Fruit fly (Drosophila melanogaster) whole organism, embryonic: ENCODE results near the gene Npc2f.

Source experiments
- Ada2b ChIP-seq: fragments of 200-800 bp; sonication (Bioruptor generic); IDR thresholded peaks from 2 replicates; pipeline ENCODE4 v1.3.6; 2022; ENCODE audit warnings: missing biosample characterization, missing genetic modification characterization
- Adf1 ChIP-seq: fragments of 200-800 bp; sonication (Bioruptor generic); IDR thresholded peaks from 2 replicates; pipeline ENCODE4 v1.3.6; 2022; ENCODE audit warnings: missing biosample characterization, missing genetic modification characterization
- Blimp-1 ChIP-seq: fragments of 200-800 bp; sonication (Bioruptor generic); optimal IDR thresholded peaks from 3 replicates; lab custom pipeline; 2018; ENCODE audit warnings: missing biosample characterization, missing genetic modification characterization, mild to moderate bottlenecking, moderate library complexity, missing genetic modification reagents
- C15 ChIP-seq: fragments of 200-800 bp; sonication (Bioruptor generic); IDR thresholded peaks from 3 replicates; pipeline ENCODE4 v1.3.6; 2022; ENCODE audit warnings: missing biosample characterization, missing genetic modification characterization
- CG11504 ChIP-seq: fragments of 200-800 bp; sonication (Bioruptor generic); optimal IDR thresholded peaks from 3 replicates; lab custom pipeline; 2019; ENCODE audit warnings: missing biosample characterization, mild to moderate bottlenecking, missing genetic modification characterization, moderate library complexity
- CG12219 ChIP-seq: fragments of 200-800 bp; sonication (Bioruptor generic); optimal IDR thresholded peaks from 3 replicates; lab custom pipeline; 2018; ENCODE audit warnings: missing biosample characterization, mild to moderate bottlenecking, missing genetic modification characterization
- CG12659 ChIP-seq: fragments of 200-800 bp; sonication (Bioruptor generic); optimal IDR thresholded peaks from 3 replicates; lab custom pipeline; 2017; ENCODE audit warnings: mild to moderate bottlenecking, missing biosample characterization, missing genetic modification reagents, missing genetic modification characterization
- CG31365 ChIP-seq: fragments of 200-800 bp; sonication (Bioruptor generic); optimal IDR thresholded peaks from 2 replicates; lab custom pipeline; 2018; ENCODE audit warnings: missing biosample characterization, mild to moderate bottlenecking, missing genetic modification characterization
- CG3163 ChIP-seq: fragments of 200-800 bp; sonication (Bioruptor generic); optimal IDR thresholded peaks from 3 replicates; lab custom pipeline; 2016; ENCODE audit warnings: missing biosample characterization, missing genetic modification characterization
- CG3407 ChIP-seq: fragments of 200-800 bp; sonication (Bioruptor generic); optimal IDR thresholded peaks from 2 replicates; lab custom pipeline; 2018; ENCODE audit warnings: missing biosample characterization, mild to moderate bottlenecking, missing genetic modification characterization
- CG4328 ChIP-seq: fragments of 200-800 bp; sonication (Bioruptor generic); optimal IDR thresholded peaks from 3 replicates; lab custom pipeline; 2017; ENCODE audit warnings: missing biosample characterization, missing genetic modification reagents, missing genetic modification characterization
- CG5180 ChIP-seq: fragments of 200-800 bp; sonication (Bioruptor generic); optimal IDR thresholded peaks from 3 replicates; lab custom pipeline; 2017; ENCODE audit warnings: missing biosample characterization, missing genetic modification characterization, mild to moderate bottlenecking, moderate library complexity, missing genetic modification reagents
- CG5245 ChIP-seq: fragments of 200-800 bp; sonication (Bioruptor generic); optimal IDR thresholded peaks from 3 replicates; lab custom pipeline; 2016; ENCODE audit warnings: missing biosample characterization, missing genetic modification characterization
- CG6765 ChIP-seq: fragments of 200-800 bp; sonication (Bioruptor generic); optimal IDR thresholded peaks from 3 replicates; lab custom pipeline; 2017; ENCODE audit warnings: missing biosample characterization, mild to moderate bottlenecking, missing genetic modification characterization
- CG7372 ChIP-seq: fragments of 200-800 bp; sonication (Bioruptor generic); IDR thresholded peaks from 2 replicates; pipeline ENCODE4 v1.3.6; 2022; ENCODE audit warnings: missing biosample characterization, missing genetic modification characterization
- CG8944 ChIP-seq: fragments of 200-800 bp; sonication (Bioruptor generic); optimal IDR thresholded peaks from 3 replicates; lab custom pipeline; 2016; ENCODE audit warnings: missing biosample characterization, missing genetic modification characterization
- CG9215 ChIP-seq: fragments of 200-800 bp; sonication (Bioruptor generic); IDR thresholded peaks from 2 replicates; pipeline ENCODE4 v1.3.6; 2022; ENCODE audit warnings: missing biosample characterization, missing genetic modification characterization
- Hey ChIP-seq: fragments of 200-800 bp; sonication (Bioruptor generic); optimal IDR thresholded peaks from 3 replicates; lab custom pipeline; 2018; ENCODE audit warnings: missing biosample characterization, mild to moderate bottlenecking, missing genetic modification characterization
- MBD-R2 ChIP-seq: fragments of 200-800 bp; sonication (Bioruptor generic); IDR thresholded peaks from 2 replicates; pipeline ENCODE4 v1.3.6; 2022; ENCODE audit warnings: missing biosample characterization, missing genetic modification characterization
- TFAM ChIP-seq: fragments of 200-800 bp; sonication (Bioruptor generic); optimal IDR thresholded peaks from 2 replicates; lab custom pipeline; 2017; ENCODE audit warnings: missing biosample characterization, missing genetic modification characterization, inconsistent platforms
- Usf ChIP-seq: fragments of 200-800 bp; sonication (Bioruptor generic); optimal IDR thresholded peaks from 2 replicates; lab custom pipeline; 2017; ENCODE audit warnings: missing genotype, missing biosample characterization, missing genetic modification characterization
- caup ChIP-seq: fragments of 200-800 bp; sonication (Bioruptor generic); optimal IDR thresholded peaks from 3 replicates; lab custom pipeline; 2017; ENCODE audit warnings: missing biosample characterization, mild to moderate bottlenecking, missing genetic modification characterization, moderate library complexity; ENCODE audit not compliant: severe bottlenecking
- ewg ChIP-seq: fragments of 200-800 bp; sonication (Bioruptor generic); optimal IDR thresholded peaks from 3 replicates; lab custom pipeline; 2017; ENCODE audit warnings: mild to moderate bottlenecking, missing biosample characterization, missing genetic modification reagents, missing genetic modification characterization
- fd102C ChIP-seq: fragments of 200-800 bp; sonication (Bioruptor generic); optimal IDR thresholded peaks from 2 replicates; lab custom pipeline; 2018; ENCODE audit warnings: missing biosample characterization, mild to moderate bottlenecking, missing genetic modification characterization, moderate library complexity
- gem ChIP-seq: fragments of 200-800 bp; sonication (Bioruptor generic); optimal IDR thresholded peaks from 2 replicates; lab custom pipeline; 2019; ENCODE audit warnings: missing biosample characterization, mild to moderate bottlenecking, missing genetic modification characterization, moderate library complexity
- hb ChIP-seq: fragments of 200-800 bp; sonication (Bioruptor generic); IDR thresholded peaks from 3 replicates; pipeline ENCODE4 v1.3.6; 2022; ENCODE audit warnings: missing biosample characterization, missing genetic modification characterization; ENCODE audit not compliant: partially characterized antibody
- her ChIP-seq: fragments of 200-800 bp; sonication (Bioruptor generic); optimal IDR thresholded peaks from 2 replicates; lab custom pipeline; 2016; ENCODE audit warnings: missing biosample characterization, missing genetic modification characterization
- jing ChIP-seq: fragments of 200-800 bp; sonication (Bioruptor generic); optimal IDR thresholded peaks from 2 replicates; lab custom pipeline; 2018; ENCODE audit warnings: missing biosample characterization, mild to moderate bottlenecking, missing genetic modification characterization
- jumu ChIP-seq: fragments of 200-800 bp; sonication (Bioruptor generic); optimal IDR thresholded peaks from 3 replicates; lab custom pipeline; 2016; ENCODE audit warnings: missing biosample characterization, missing genetic modification characterization
- nom ChIP-seq: fragments of 200-800 bp; sonication (Bioruptor generic); optimal IDR thresholded peaks from 2 replicates; lab custom pipeline; 2017; ENCODE audit warnings: missing biosample characterization, missing genetic modification characterization, mild to moderate bottlenecking, moderate library complexity, missing genetic modification reagents
- peb ChIP-seq: fragments of 200-800 bp; sonication (Bioruptor generic); IDR thresholded peaks from 2 replicates; pipeline ENCODE4 v1.3.6; 2022; ENCODE audit warnings: missing biosample characterization, missing genetic modification characterization
- pzg ChIP-seq: fragments of 200-800 bp; sonication (Bioruptor generic); optimal IDR thresholded peaks from 3 replicates; lab custom pipeline; 2018; ENCODE audit warnings: missing biosample characterization, mild to moderate bottlenecking, missing genetic modification characterization, moderate library complexity
- sc ChIP-seq, 3 experiments: fragments of >200 bp in 2 of 3; fragments of 200-800 bp in 1 of 3; sonication (Bioruptor generic) in 1 of 3; optimal IDR thresholded peaks; 2 replicates in 2 of 3; 3 replicates in 1 of 3; lab custom pipeline; 2017; ENCODE audit warnings: mild to moderate bottlenecking in 1 of 3, missing biosample characterization in 1 of 3, missing genetic modification characterization in 1 of 3, missing genetic modification reagents in 1 of 3
- sd ChIP-seq: fragments of 200-800 bp; sonication (Bioruptor generic); optimal IDR thresholded peaks from 3 replicates; lab custom pipeline; 2018; ENCODE audit warnings: missing biosample characterization, mild to moderate bottlenecking, missing genetic modification characterization, moderate library complexity
- sug ChIP-seq: fragments of 200-800 bp; optimal IDR thresholded peaks from 2 replicates; lab custom pipeline; 2019; ENCODE audit warnings: missing biosample characterization, mild to moderate bottlenecking, missing genetic modification characterization, moderate library complexity
- tio ChIP-seq: fragments of 200-800 bp; sonication (Bioruptor generic); optimal IDR thresholded peaks from 2 replicates; lab custom pipeline; 2017; ENCODE audit warnings: missing biosample characterization, missing genetic modification characterization, inconsistent platforms

Npc2f gene

dm6 chr3R:24188619-24189018 lies 50.9 kb downstream of the Npc2f start, which contains the start of gene CG5515 (continued):
- TF ChIP-seq CG3407 (peak; percentile 36), Ada2b (GFP tag; lab: Robert Waterston, UW) (peak; percentile 66), CG4328 (GFP tag; lab: Kevin White, UChicago) (no peak), jumu (GFP tag; lab: Kevin White, UChicago) (peak; percentile 43), jing (GFP tag; lab: Kevin White, UChicago) (peak; percentile 52), CG8944 (GFP tag; lab: Kevin White, UChicago) (peak; percentile 69), CG5180 (no peak), Usf (peak; percentile 5), CG31365 (tag; lab: Kevin White, UChicago) (no peak), caup (GFP tag; lab: Kevin White, UChicago) (peak; percentile 67), CG7372 (GFP tag; lab: Robert Waterston, UW) (peak; percentile 80), hb (GFP tag; lab: Robert Waterston, UW) (peak; percentile 80), ewg (GFP tag; lab: Kevin White, UChicago) (peak; percentile 62), fd102C (GFP tag; lab: Kevin White, UChicago) (no peak), sd (tag; lab: Kevin White, UChicago) (peak; percentile 50), peb (GFP tag; lab: Robert Waterston, UW) (peak; percentile 49), CG6765 (no peak), pzg (peak; percentile 57), CG3163 (peak; percentile 76), CG11504 (tag; lab: Kevin White, UChicago) (no peak), CG12219 (GFP tag; lab: Kevin White, UChicago) (peak; percentile 3), Adf1 (GFP tag; lab: Robert Waterston, UW) (peak; percentile 65), TFAM (GFP tag; lab: Kevin White, UChicago) (no peak), nom (no peak), her (GFP tag; lab: Kevin White, UChicago) (peak; percentile 48), sug (tag; lab: Kevin White, UChicago) (peak; percentile 74), CG5245 (GFP tag; lab: Kevin White, UChicago) (peak; percentile 32), gem (peak; percentile 92), Blimp-1 (peak; percentile 80), sc (optimal IDR thresholded peaks at IDR 0.05; lab: Kevin White, UChicago) (no peak), sc (GFP tag; optimal IDR thresholded peaks at IDR 0.05; lab: Kevin White, UChicago) (peak; percentile 20), tio (GFP tag; lab: Kevin White, UChicago) (peak; percentile 51), C15 (GFP tag; lab: Robert Waterston, UW) (no peak), CG12659 (GFP tag; lab: Kevin White, UChicago) (peak; percentile 81), Hey (tag; lab: Kevin White, UChicago) (no peak), MBD-R2 (peak; percentile 88), CG9215 (peak; percentile 64)
